Fruit fly (Drosophila melanogaster) whole organism, embryonic: ENCODE measurements around the gene CG17343.

Experiments
- B-H1 ChIP-seq: fragments of 200-800 bp; sonication (Bioruptor generic); IDR thresholded peaks from 3 replicates; pipeline ENCODE4 v1.3.6; 2022; ENCODE audit warnings: missing biosample characterization, missing genetic modification characterization
- B-H2 ChIP-seq: fragments of 200-800 bp; sonication (Bioruptor generic); optimal IDR thresholded peaks from 2 replicates; lab custom pipeline; 2018; ENCODE audit warnings: missing biosample characterization, mild to moderate bottlenecking, missing genetic modification characterization
- Bgb ChIP-seq: fragments of 200-800 bp; sonication (Bioruptor generic); IDR thresholded peaks from 2 replicates; pipeline ENCODE4 v1.3.6; 2022; ENCODE audit warnings: missing biosample characterization, missing genetic modification characterization; ENCODE audit not compliant: partially characterized antibody
- CG11456 ChIP-seq: fragments of 200-800 bp; sonication (Bioruptor generic); IDR thresholded peaks from 3 replicates; pipeline ENCODE4 v1.3.6; 2022; ENCODE audit warnings: missing biosample characterization, missing genetic modification characterization
- CG11560 ChIP-seq: fragments of 200-800 bp; sonication (Bioruptor generic); IDR thresholded peaks from 3 replicates; pipeline ENCODE4 v1.3.6; 2022; ENCODE audit warnings: missing biosample characterization, missing genetic modification characterization
- CG12659 ChIP-seq: fragments of 200-800 bp; sonication (Bioruptor generic); optimal IDR thresholded peaks from 3 replicates; lab custom pipeline; 2017; ENCODE audit warnings: mild to moderate bottlenecking, missing biosample characterization, missing genetic modification reagents, missing genetic modification characterization
- CG13424 ChIP-seq: fragments of 200-800 bp; sonication (Bioruptor generic); optimal IDR thresholded peaks from 2 replicates; lab custom pipeline; 2019; ENCODE audit warnings: missing biosample characterization, mild to moderate bottlenecking, missing genetic modification characterization, moderate library complexity
- CG14014 ChIP-seq: fragments of 200-800 bp; sonication (Bioruptor generic); IDR thresholded peaks from 2 replicates; pipeline ENCODE4 v1.3.6; 2022; ENCODE audit warnings: missing biosample characterization, missing genetic modification characterization
- CG15601 ChIP-seq: fragments of 200-800 bp; sonication (Bioruptor generic); optimal IDR thresholded peaks from 3 replicates; lab custom pipeline; 2019; ENCODE audit warnings: missing biosample characterization, mild to moderate bottlenecking, missing genetic modification characterization, moderate library complexity
- CG1647 ChIP-seq: fragments of 200-800 bp; sonication (Bioruptor generic); optimal IDR thresholded peaks from 3 replicates; lab custom pipeline; 2016; ENCODE audit warnings: missing biosample characterization, missing genetic modification characterization
- CG17568 ChIP-seq: fragments of 200-800 bp; sonication (Bioruptor generic); optimal IDR thresholded peaks from 2 replicates; lab custom pipeline; 2018; ENCODE audit warnings: missing biosample characterization, mild to moderate bottlenecking, missing genetic modification characterization, moderate library complexity
- CG1832 ChIP-seq: fragments of 200-800 bp; sonication (Bioruptor generic); optimal IDR thresholded peaks from 2 replicates; lab custom pipeline; 2017; ENCODE audit warnings: missing biosample characterization, mild to moderate bottlenecking, missing genetic modification characterization, inconsistent platforms
- CG42726 ChIP-seq: fragments of 200-800 bp; sonication (Bioruptor generic); IDR thresholded peaks from 2 replicates; pipeline ENCODE4 v1.3.6; 2022; ENCODE audit warnings: missing biosample characterization, missing genetic modification characterization; ENCODE audit not compliant: partially characterized antibody
- CG4617 ChIP-seq: fragments of 200-800 bp; sonication (Bioruptor generic); optimal IDR thresholded peaks from 3 replicates; lab custom pipeline; 2016; ENCODE audit warnings: missing biosample characterization, missing genetic modification characterization, borderline replicate concordance
- CG4730 ChIP-seq: fragments of 200-800 bp; sonication (Bioruptor generic); IDR thresholded peaks from 2 replicates; pipeline ENCODE4 v1.3.6; 2022; ENCODE audit warnings: missing biosample characterization, missing genetic modification characterization
- CG6765 ChIP-seq: fragments of 200-800 bp; sonication (Bioruptor generic); optimal IDR thresholded peaks from 3 replicates; lab custom pipeline; 2017; ENCODE audit warnings: missing biosample characterization, mild to moderate bottlenecking, missing genetic modification characterization
- CG7745 ChIP-seq: fragments of 200-800 bp; sonication (Bioruptor generic); optimal IDR thresholded peaks from 2 replicates; lab custom pipeline; 2018; ENCODE audit warnings: missing biosample characterization, mild to moderate bottlenecking, missing genetic modification characterization, moderate library complexity
- CG7928 ChIP-seq: fragments of 200-800 bp; sonication (Bioruptor generic); optimal IDR thresholded peaks from 2 replicates; lab custom pipeline; 2017; ENCODE audit warnings: missing biosample characterization, mild to moderate bottlenecking, missing genetic modification characterization
- CG8281 ChIP-seq: fragments of 200-800 bp; sonication (Bioruptor generic); optimal IDR thresholded peaks from 2 replicates; lab custom pipeline; 2018; ENCODE audit warnings: missing biosample characterization, mild to moderate bottlenecking, missing genetic modification characterization, moderate library complexity
- CG8388 ChIP-seq: fragments of 200-800 bp; sonication (Bioruptor generic); optimal IDR thresholded peaks from 2 replicates; lab custom pipeline; 2019; ENCODE audit warnings: missing biosample characterization, mild to moderate bottlenecking, missing genetic modification characterization, moderate library complexity
- CTCF ChIP-seq: fragments of 200-800 bp; sonication (Bioruptor generic); optimal IDR thresholded peaks from 2 replicates; lab custom pipeline; 2017; ENCODE audit warnings: missing biosample characterization, mild to moderate bottlenecking, missing genetic modification characterization, moderate library complexity
- Doc2 ChIP-seq: fragments of 200-800 bp; sonication (Bioruptor generic); IDR thresholded peaks from 2 replicates; pipeline ENCODE4 v1.3.6; 2022; ENCODE audit warnings: missing biosample characterization, missing genetic modification characterization
- Hsf ChIP-seq: fragments of 200-800 bp; sonication (Bioruptor generic); optimal IDR thresholded peaks from 3 replicates; lab custom pipeline; 2016; ENCODE audit warnings: missing biosample characterization, missing genetic modification characterization
- NC2β ChIP-seq: fragments of 200-800 bp; sonication (Bioruptor generic); optimal IDR thresholded peaks from 2 replicates; lab custom pipeline; 2016; ENCODE audit warnings: missing biosample characterization, missing genetic modification characterization
- NFAT ChIP-seq: fragments of 200-800 bp; sonication (Bioruptor generic); IDR thresholded peaks from 2 replicates; pipeline ENCODE4 v1.3.6; 2022; ENCODE audit warnings: missing biosample characterization, missing genetic modification characterization
- Neu2 ChIP-seq: fragments of 200-800 bp; sonication (Bioruptor generic); optimal IDR thresholded peaks from 3 replicates; lab custom pipeline; 2016; ENCODE audit warnings: missing biosample characterization, missing genetic modification characterization, borderline replicate concordance
- Scr ChIP-seq: fragments of 200-800 bp; sonication (Bioruptor generic); IDR thresholded peaks from 2 replicates; pipeline ENCODE4 v1.3.6; 2022; ENCODE audit warnings: missing biosample characterization, missing genetic modification characterization; ENCODE audit not compliant: partially characterized antibody
- Side ChIP-seq: fragments of 200-800 bp; sonication (Bioruptor generic); optimal IDR thresholded peaks from 2 replicates; lab custom pipeline; 2016; ENCODE audit warnings: missing biosample characterization, missing genetic modification characterization
- Sin3A ChIP-seq: fragments of >200 bp; optimal IDR thresholded peaks from 2 replicates; lab custom pipeline; 2018
- Taf1 ChIP-seq: fragments of 200-800 bp; sonication (Bioruptor generic); IDR thresholded peaks from 2 replicates; pipeline ENCODE4 v1.3.6; 2022; ENCODE audit warnings: missing biosample characterization, missing genetic modification characterization
- amos ChIP-seq: fragments of 200-800 bp; sonication (Bioruptor generic); IDR thresholded peaks from 2 replicates; pipeline ENCODE4 v1.3.6; 2022; ENCODE audit warnings: missing biosample characterization, missing genetic modification characterization; ENCODE audit not compliant: partially characterized antibody
- ase ChIP-seq: fragments of 200-800 bp; sonication (Bioruptor generic); IDR thresholded peaks from 3 replicates; pipeline ENCODE4 v1.3.6; 2022; ENCODE audit warnings: missing biosample characterization, missing genetic modification characterization
- bsh ChIP-seq, 2 experiments: fragments of 200-800 bp; sonication (Bioruptor generic); optimal IDR thresholded peaks; 2 replicates each; lab custom pipeline; 2017 to 2018; ENCODE audit warnings: mild to moderate bottlenecking in 2 of 2, missing biosample characterization in 2 of 2, missing genetic modification characterization in 2 of 2, moderate library complexity in 1 of 2
- corto ChIP-seq: fragments of 200-800 bp; sonication (Bioruptor generic); optimal IDR thresholded peaks from 2 replicates; lab custom pipeline; 2016; ENCODE audit warnings: missing biosample characterization, mild to moderate bottlenecking, missing genetic modification characterization, moderate library complexity
- eyg ChIP-seq: fragments of 200-800 bp; sonication (Bioruptor generic); optimal IDR thresholded peaks from 3 replicates; lab custom pipeline; 2016; ENCODE audit warnings: missing biosample characterization, missing genetic modification characterization
- her ChIP-seq: fragments of 200-800 bp; sonication (Bioruptor generic); optimal IDR thresholded peaks from 2 replicates; lab custom pipeline; 2016; ENCODE audit warnings: missing biosample characterization, missing genetic modification characterization
- insv ChIP-seq, 2 experiments: fragments of 200-800 bp; sonication (Bioruptor generic); optimal IDR thresholded peaks; 3 replicates each; lab custom pipeline; 2016 to 2018; ENCODE audit warnings: missing biosample characterization in 2 of 2, missing genetic modification characterization in 2 of 2
- kay ChIP-seq: fragments of 200-800 bp; sonication (Bioruptor generic); optimal IDR thresholded peaks from 2 replicates; lab custom pipeline; 2016; ENCODE audit warnings: missing biosample characterization, missing genetic modification characterization
- lab ChIP-seq: fragments of 200-800 bp; sonication (Bioruptor generic); optimal IDR thresholded peaks from 3 replicates; lab custom pipeline; 2017; ENCODE audit warnings: missing biosample characterization, missing genetic modification characterization, mild to moderate bottlenecking, moderate library complexity, missing genetic modification reagents
- lbe ChIP-seq: fragments of 200-800 bp; sonication (Bioruptor generic); optimal IDR thresholded peaks from 2 replicates; lab custom pipeline; 2016; ENCODE audit warnings: missing biosample characterization, mild to moderate bottlenecking, missing genetic modification characterization
- maf-S ChIP-seq: fragments of 200-800 bp; sonication (Bioruptor generic); optimal IDR thresholded peaks from 2 replicates; lab custom pipeline; 2016; ENCODE audit warnings: missing biosample characterization, missing genetic modification characterization
- nom ChIP-seq: fragments of 200-800 bp; sonication (Bioruptor generic); optimal IDR thresholded peaks from 2 replicates; lab custom pipeline; 2017; ENCODE audit warnings: missing biosample characterization, missing genetic modification characterization, mild to moderate bottlenecking, moderate library complexity, missing genetic modification reagents
- oc ChIP-seq: fragments of 200-800 bp; sonication (Bioruptor generic); optimal IDR thresholded peaks from 2 replicates; lab custom pipeline; 2018; ENCODE audit warnings: missing biosample characterization, mild to moderate bottlenecking, missing genetic modification characterization, moderate library complexity
- pros ChIP-seq: fragments of 200-800 bp; sonication (Bioruptor generic); optimal IDR thresholded peaks from 3 replicates; lab custom pipeline; 2019; ENCODE audit warnings: missing biosample characterization, mild to moderate bottlenecking, missing genetic modification characterization, moderate library complexity
- rib ChIP-seq: fragments of 200-800 bp; sonication (Bioruptor generic); IDR thresholded peaks from 2 replicates; pipeline ENCODE4 v1.3.6; 2022; ENCODE audit warnings: missing biosample characterization, missing genetic modification characterization
- run ChIP-seq: fragments of 200-800 bp; sonication (Bioruptor generic); optimal IDR thresholded peaks from 3 replicates; lab custom pipeline; 2018; ENCODE audit warnings: missing biosample characterization, mild to moderate bottlenecking, missing genetic modification characterization
- salm ChIP-seq: fragments of 200-800 bp; sonication (Bioruptor generic); optimal IDR thresholded peaks from 2 replicates; lab custom pipeline; 2018; ENCODE audit warnings: missing biosample characterization, mild to moderate bottlenecking, missing genetic modification characterization
- seq ChIP-seq: fragments of 200-800 bp; sonication (Bioruptor generic); IDR thresholded peaks from 2 replicates; pipeline ENCODE4 v1.3.6; 2022; ENCODE audit warnings: missing biosample characterization, missing genetic modification characterization
- so ChIP-seq: fragments of 200-800 bp; sonication (Bioruptor generic); IDR thresholded peaks from 3 replicates; pipeline ENCODE4 v1.3.6; 2022; ENCODE audit warnings: missing biosample characterization, missing genetic modification characterization
- wor ChIP-seq: fragments of 200-800 bp; sonication (Bioruptor generic); IDR thresholded peaks from 2 replicates; pipeline ENCODE4 v1.3.6; 2022; ENCODE audit warnings: missing biosample characterization, missing genetic modification characterization

Gene CG17343

dm6 chr2L:19051534-19052100 is 13.1 kb upstream of the CG17343 start, which contains the start of gene Rpn3 (continued):
- peak; percentile 69 for TF ChIP-seq CG4617 (GFP tag; lab: Kevin White, UChicago)
- TF ChIP-seq CG7745 (tag; lab: Kevin White, UChicago), result no peak
- no peak for TF ChIP-seq pros
- peak; percentile 50; the same call in 1 of the 2 replicates for TF ChIP-seq Taf1 (GFP tag; lab: Robert Waterston, UW)
- TF ChIP-seq Bgb (GFP tag; lab: Robert Waterston, UW), result peak; percentile 40; the same call in 1 of the 2 replicates
- no peak for TF ChIP-seq CG1832
- TF ChIP-seq her (GFP tag; lab: Kevin White, UChicago), result peak; percentile 62
- TF ChIP-seq salm (tag; lab: Kevin White, UChicago), result peak; percentile 68
- TF ChIP-seq CG6765 (GFP tag; lab: Kevin White, UChicago), result peak; percentile 48
- peak; percentile 82 for TF ChIP-seq CG14014 (GFP tag; lab: Robert Waterston, UW)
- TF ChIP-seq bsh (GFP tag; optimal IDR thresholded peaks at IDR 0.05; lab: Kevin White, UChicago), result peak; percentile 42 to 90
- peak; percentile 20 for TF ChIP-seq run
- TF ChIP-seq CG11560 (tag; lab: Robert Waterston, UW), result 0 out of 3 replicates have a peak, but pooled peaks have one; percentile 34
- peak; percentile 75; the same call in 2 of the 3 replicates for TF ChIP-seq CG11456 (GFP tag; lab: Robert Waterston, UW)
- no peak for TF ChIP-seq CG8281 (tag; lab: Kevin White, UChicago)
- TF ChIP-seq CTCF (GFP tag; lab: Kevin White, UChicago), result no peak
- peak; percentile 22 for TF ChIP-seq nom
- TF ChIP-seq CG13424, result peak; percentile 82
- 0 out of 2 replicates have a peak, but pooled peaks have one; percentile 12 for TF ChIP-seq Doc2
- peak; percentile 38; the same call in 1 of the 2 replicates for TF ChIP-seq amos (GFP tag; lab: Robert Waterston, UW)
- TF ChIP-seq so (GFP tag; lab: Robert Waterston, UW), result peak; percentile 84
- no peak for TF ChIP-seq insv (GFP tag; optimal IDR thresholded peaks at IDR 0.05; lab: Kevin White, UChicago)
- peak; percentile 45 for TF ChIP-seq B-H2
- peak; percentile 88 for TF ChIP-seq NC2β (GFP tag; lab: Kevin White, UChicago)
- no peak for TF ChIP-seq CG42726 (GFP tag; lab: Robert Waterston, UW)
- TF ChIP-seq ase, result peak; percentile 86
- TF ChIP-seq CG17568 (GFP tag; lab: Kevin White, UChicago), result no peak
- peak; percentile 88 for TF ChIP-seq lab
- TF ChIP-seq rib (GFP tag; lab: Robert Waterston, UW), result peak; percentile 66; the same call in 1 of the 2 replicates
- TF ChIP-seq kay (GFP tag; lab: Kevin White, UChicago), result peak; percentile 79
- peak; percentile 86 for TF ChIP-seq lbe (GFP tag; lab: Kevin White, UChicago)
- TF ChIP-seq eyg (GFP tag; lab: Kevin White, UChicago), result peak; percentile 55
- peak; percentile 51 for TF ChIP-seq CG15601 (tag; lab: Kevin White, UChicago)
- peak; percentile 75 for TF ChIP-seq Scr (GFP tag; lab: Robert Waterston, UW)
- peak; percentile 76 for TF ChIP-seq maf-S (GFP tag; lab: Kevin White, UChicago)
- peak; percentile 71 for TF ChIP-seq wor (GFP tag; lab: Robert Waterston, UW)
- no peak for TF ChIP-seq Sin3A (lab: Kevin White, UChicago)
- TF ChIP-seq CG4730 (GFP tag; lab: Robert Waterston, UW), result peak; percentile 82
- peak; percentile 58 for TF ChIP-seq oc (tag; lab: Kevin White, UChicago)
- peak; percentile 63 for TF ChIP-seq NFAT (GFP tag; lab: Robert Waterston, UW)
- TF ChIP-seq seq (GFP tag; lab: Robert Waterston, UW), result peak; percentile 53; the same call in 1 of the 2 replicates
- peak; percentile 91 for TF ChIP-seq CG12659
- TF ChIP-seq CG1647 (GFP tag; lab: Kevin White, UChicago), result peak; percentile 54
- TF ChIP-seq CG8388 (GFP tag; lab: Kevin White, UChicago), result peak; percentile 78
- peak; percentile 78 for TF ChIP-seq B-H1 (GFP tag; lab: Robert Waterston, UW)
- TF ChIP-seq Hsf (GFP tag; lab: Kevin White, UChicago), result peak; percentile 92
- no peak for TF ChIP-seq corto (GFP tag; lab: Kevin White, UChicago)
- TF ChIP-seq Neu2 (GFP tag; lab: Kevin White, UChicago), result no peak
- TF ChIP-seq CG7928, result no peak
- TF ChIP-seq Side, result peak; percentile 83
